Fruit fly (Drosophila melanogaster): ENCODE results near the gene ETHR.
A peak's percentile ranks its signal among the peaks of the same experiment; 100 is the strongest.

ETHR gene

dm6 chr3R:21246492-21247061 lies at the start of gene ETHR:
Gene ETHR (plus strand): TSS chr3R:21247011.
- TF ChIP-seq CG17801 (GFP tag; optimal IDR thresholded peaks at IDR 0.05; ENCODE audit: partially characterized antibody), result no peak

DNA sequence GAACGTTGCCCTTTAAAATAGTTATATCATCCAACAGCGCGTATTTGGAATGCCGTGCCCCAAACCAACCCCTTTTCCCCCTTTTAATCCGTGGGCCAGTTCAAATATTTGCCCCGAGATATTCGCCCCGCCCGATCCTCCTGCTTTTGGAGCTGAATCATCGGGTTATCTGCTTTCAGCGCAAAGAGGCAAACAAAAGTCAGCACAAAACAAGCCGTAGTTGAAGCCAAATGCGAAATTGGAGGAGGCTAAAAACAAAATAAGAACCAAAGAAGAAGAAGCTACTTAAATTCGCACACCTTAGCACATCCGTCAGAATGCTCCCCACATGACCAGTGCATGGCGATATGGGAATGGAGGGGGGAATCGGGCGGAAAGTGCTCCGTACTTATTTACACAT lies 49.2 kb upstream of the ETHR start:
- peak; percentile 39 for TF ChIP-seq CG17801 (GFP tag; optimal IDR thresholded peaks at IDR 0.05; ENCODE audit: partially characterized antibody)

DNA sequence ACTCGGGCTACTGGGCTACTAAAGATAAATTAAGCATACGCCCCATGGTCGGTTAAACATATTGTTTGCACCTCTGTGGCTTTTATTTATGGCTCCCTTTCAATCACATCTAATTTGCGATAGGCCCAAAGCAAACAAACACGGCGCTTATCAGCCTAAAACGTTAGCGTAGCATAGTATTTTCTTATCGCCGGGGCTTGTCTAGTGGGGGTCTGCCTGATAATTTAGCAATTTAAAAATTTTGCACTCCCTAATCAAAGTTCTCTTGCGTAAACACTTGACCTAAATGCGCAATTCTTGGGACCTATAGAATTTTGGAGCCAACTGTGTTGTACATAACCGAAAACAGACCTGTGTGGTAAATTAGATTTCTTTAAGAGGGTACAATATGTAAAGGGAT lies 48.7 kb upstream of the ETHR start:
- no peak for TF ChIP-seq CG17801 (GFP tag; optimal IDR thresholded peaks at IDR 0.05; ENCODE audit: partially characterized antibody)

dm6 chr3R:21199085-21199899 lies 47.5 kb upstream of the ETHR start:
- no peak for TF ChIP-seq CG17801 (GFP tag; optimal IDR thresholded peaks at IDR 0.05; ENCODE audit: partially characterized antibody)

dm6 chr3R:21199953-21200368 lies 46.9 kb upstream of the ETHR start:
- TF ChIP-seq CG17801 (GFP tag; optimal IDR thresholded peaks at IDR 0.05; ENCODE audit: partially characterized antibody), result no peak

dm6 chr3R:21201627-21202026 lies 45.2 kb upstream of the ETHR start:
- no peak for TF ChIP-seq CG17801 (GFP tag; optimal IDR thresholded peaks at IDR 0.05; ENCODE audit: partially characterized antibody)

DNA sequence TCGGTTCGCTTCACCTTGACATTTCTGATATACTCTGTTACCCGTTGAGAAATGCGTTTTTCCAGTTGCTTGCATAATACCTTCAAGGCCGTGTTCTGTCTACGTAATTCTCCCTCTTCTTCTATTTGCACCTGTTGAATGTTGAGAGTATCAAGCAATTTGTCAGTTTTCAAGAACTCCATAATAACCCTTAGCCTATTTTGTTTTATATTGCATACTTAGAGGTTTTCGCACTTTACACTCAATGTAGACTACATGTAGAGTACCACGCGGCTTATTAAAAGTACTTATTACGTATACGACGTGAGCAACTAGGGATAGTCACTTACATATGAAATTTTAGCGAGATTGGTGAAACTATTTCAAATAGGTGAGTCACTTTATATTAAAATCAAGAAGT lies 43.7 kb upstream of the ETHR start:
- TF ChIP-seq CG17801 (GFP tag; optimal IDR thresholded peaks at IDR 0.05; ENCODE audit: partially characterized antibody), result peak; percentile 16

dm6 chr3R:21203660-21204499 lies 42.9 kb upstream of the ETHR start:
- no peak for TF ChIP-seq CG17801 (GFP tag; optimal IDR thresholded peaks at IDR 0.05; ENCODE audit: partially characterized antibody)

DNA sequence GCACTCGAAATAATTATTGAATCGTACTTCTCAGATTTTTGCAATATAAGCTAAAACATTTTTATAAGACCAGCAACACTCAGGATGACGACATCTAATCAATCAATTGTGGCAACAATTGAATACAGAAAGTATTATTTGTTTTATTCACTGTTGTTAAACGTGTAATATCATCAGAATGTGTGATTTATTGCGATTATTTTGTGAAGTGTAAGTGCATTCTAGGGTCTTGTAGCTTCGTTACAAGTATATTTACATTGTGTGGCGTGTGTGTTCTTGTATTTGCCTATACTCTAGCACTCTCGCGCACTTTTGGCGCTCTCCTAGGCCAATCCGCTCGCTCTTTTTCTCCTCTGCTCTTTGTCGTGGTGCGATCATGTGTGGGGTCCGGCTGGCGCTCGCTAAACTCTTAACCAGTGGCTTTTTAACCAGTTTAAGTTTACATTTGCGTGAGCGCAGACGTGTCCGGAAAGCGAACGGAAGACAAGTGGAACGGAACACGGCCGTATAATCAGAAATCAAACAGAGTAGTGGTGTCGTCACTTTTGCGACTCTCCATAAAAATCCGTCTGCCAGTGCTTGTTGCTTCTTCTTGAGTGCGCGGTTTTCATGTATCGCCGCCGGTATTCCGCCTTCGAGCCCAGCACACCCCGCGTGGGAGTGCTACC lies 42.2 kb upstream of the ETHR start:
- peak; percentile 90 for TF ChIP-seq CG17801 (GFP tag; optimal IDR thresholded peaks at IDR 0.05; ENCODE audit: partially characterized antibody)

- no peak for TF ChIP-seq CG17801 (GFP tag; optimal IDR thresholded peaks at IDR 0.05; ENCODE audit: partially characterized antibody)
These were observed 41.0 kb upstream of the ETHR start for dm6 chr3R:21205680-21206326.

DNA sequence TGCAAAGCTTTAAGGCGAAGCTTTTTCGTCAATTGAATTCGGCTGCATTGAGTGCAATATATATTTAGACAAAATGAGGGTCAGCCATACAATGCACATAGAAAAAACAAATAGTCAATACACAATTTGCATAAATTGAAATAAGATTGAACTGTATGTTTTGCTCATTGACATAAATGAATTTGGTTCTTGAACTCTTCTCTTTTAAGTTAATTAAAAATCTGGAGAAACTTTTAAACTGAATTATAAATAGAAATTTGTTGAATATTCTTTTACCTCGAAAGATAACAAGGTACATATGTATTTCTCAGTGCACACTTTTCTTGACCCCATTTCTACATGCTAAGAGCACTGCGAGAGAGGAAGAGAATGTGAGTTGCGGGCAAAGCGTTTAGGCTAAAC lies 40.5 kb upstream of the ETHR start:
- no peak for TF ChIP-seq CG17801 (GFP tag; optimal IDR thresholded peaks at IDR 0.05; ENCODE audit: partially characterized antibody)

DNA sequence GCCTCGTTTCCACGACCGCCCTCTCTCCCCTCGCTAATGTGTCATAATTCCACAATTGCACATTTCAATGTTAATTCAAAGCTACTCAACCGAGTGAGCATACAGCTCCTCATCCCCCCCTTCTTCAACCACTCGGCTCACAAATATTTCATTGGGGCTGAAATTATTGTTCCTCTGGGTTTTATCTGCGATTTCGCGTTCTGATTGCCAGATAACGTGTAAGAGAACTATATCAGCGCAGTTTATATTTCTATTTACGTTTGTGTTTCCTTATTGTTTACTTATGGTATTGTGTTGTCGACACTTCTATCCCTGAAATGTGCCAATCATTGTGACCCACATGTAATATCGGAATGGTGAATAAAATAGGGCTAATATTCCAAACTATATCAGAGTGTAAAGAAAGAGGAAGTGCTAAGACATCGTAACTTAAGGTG lies 40.0 kb upstream of the ETHR start:
- no peak for TF ChIP-seq CG17801 (GFP tag; optimal IDR thresholded peaks at IDR 0.05; ENCODE audit: partially characterized antibody)

- TF ChIP-seq CG17801 (GFP tag; optimal IDR thresholded peaks at IDR 0.05; ENCODE audit: partially characterized antibody), result no peak
These were observed 36.7 kb upstream of the ETHR start for dm6 chr3R:21210081-21210480.

DNA sequence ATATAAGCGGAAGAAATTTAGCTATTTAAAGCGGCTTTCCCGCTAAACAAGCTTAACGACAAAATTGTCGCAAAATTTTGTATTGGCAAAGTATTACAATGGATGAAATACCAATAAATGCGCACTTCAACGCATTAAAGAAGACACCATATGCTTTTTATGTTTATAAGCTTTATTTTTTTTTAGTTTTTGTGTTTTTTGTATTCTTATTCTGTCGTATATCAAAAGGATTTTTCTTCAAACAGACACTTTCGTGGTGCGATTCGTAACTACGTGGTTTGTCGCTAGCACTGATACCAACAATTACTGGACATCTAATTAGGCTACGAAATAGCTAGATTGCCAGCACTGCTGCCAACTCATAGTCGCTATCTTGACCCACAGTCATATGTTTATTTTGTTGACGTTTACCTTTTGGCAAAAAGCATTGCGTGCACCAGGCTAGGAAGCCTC lies 32.1 kb upstream of the ETHR start, which contains the start of gene Ddrgk1:
Gene Ddrgk1 (plus strand): TSS at position 387 of the 453 bp plus-strand sequence.
- peak; percentile 20 for TF ChIP-seq CG17801 (GFP tag; optimal IDR thresholded peaks at IDR 0.05; ENCODE audit: partially characterized antibody)

Measured in ovary, adult (tissue).